Worm (Caenorhabditis elegans) whole organism, young adult: Measurements from ENCODE around the gene ZK218.5.

Experiments used
- B0261.1 ChIP-seq: sonication (generic microtip); optimal IDR thresholded peaks from 2 replicates; lab custom pipeline; 2016; ENCODE audit warnings: mild to moderate bottlenecking, missing genetic modification characterization, moderate library complexity, missing compliant biosample characterization
- C17E4.6 ChIP-seq: fragments of 200-800 bp; sonication (Bioruptor generic); IDR thresholded peaks from 2 replicates; pipeline ENCODE4 v1.3.6; 2022; ENCODE audit warnings: missing genetic modification reagents, missing genetic modification characterization, missing compliant biosample characterization
- D2030.7 ChIP-seq: fragments of 200-800 bp; sonication (Bioruptor generic); IDR thresholded peaks from 2 replicates; pipeline ENCODE4 v1.3.6; 2022; ENCODE audit warnings: missing genetic modification reagents, missing genetic modification characterization, missing compliant biosample characterization
- F33H1.4 ChIP-seq: fragments of 200-800 bp; sonication (Bioruptor generic); IDR thresholded peaks from 2 replicates; pipeline ENCODE4 v1.3.6; 2022; ENCODE audit warnings: missing genetic modification reagents, missing genetic modification characterization, missing compliant biosample characterization
- F49E8.2 ChIP-seq: sonication (generic microtip); optimal IDR thresholded peaks from 3 replicates; lab custom pipeline; 2017; ENCODE audit warnings: missing genetic modification characterization, mild to moderate bottlenecking, missing compliant biosample characterization, antibody characterized with exemption, moderate library complexity; ENCODE audit not compliant: insufficient read depth
- F55B11.4 ChIP-seq: sonication (generic microtip); optimal IDR thresholded peaks from 2 replicates; lab custom pipeline; 2016; ENCODE audit warnings: missing compliant biosample characterization, missing genetic modification characterization, borderline replicate concordance; ENCODE audit not compliant: insufficient read depth
- Y53G8AR.9 ChIP-seq: fragments of 200-800 bp; sonication (Bioruptor generic); conservative IDR thresholded peaks from 2 replicates; pipeline ENCODE4 v1.3.6; 2022; ENCODE audit warnings: missing genetic modification reagents, missing genetic modification characterization, missing compliant biosample characterization
- Y56A3A.18 ChIP-seq: fragments of 200-800 bp; sonication (Bioruptor generic); IDR thresholded peaks from 2 replicates; pipeline ENCODE4 v1.3.6; 2022; ENCODE audit warnings: missing genetic modification reagents, missing genetic modification characterization, missing compliant biosample characterization
- Y95B8A.8 ChIP-seq: fragments of 200-800 bp; sonication (Bioruptor generic); IDR thresholded peaks from 2 replicates; pipeline ENCODE4 v1.3.6; 2022; ENCODE audit warnings: missing genetic modification reagents, missing genetic modification characterization, missing compliant biosample characterization
- athp-1 ChIP-seq: sonication (generic microtip); optimal IDR thresholded peaks from 2 replicates; lab custom pipeline; 2017; ENCODE audit warnings: mild to moderate bottlenecking, missing genetic modification characterization, missing compliant biosample characterization
- attf-5 ChIP-seq: fragments of 200-800 bp; sonication (Bioruptor generic); optimal IDR thresholded peaks from 2 replicates; lab custom pipeline; 2018; ENCODE audit warnings: mild to moderate bottlenecking, missing genetic modification characterization, missing compliant biosample characterization
- cebp-1 ChIP-seq, 2 experiments: fragments of 200-800 bp in 1 of 2; sonication (Bioruptor generic) in 1 of 2; sonication (generic microtip) in 1 of 2; IDR thresholded peaks in 1 of 2; optimal IDR thresholded peaks in 1 of 2; 2 replicates each; pipeline versions ENCODE4 v1.3.6 to Lab custom; 2017 to 2022; ENCODE audit warnings: missing compliant biosample characterization in 2 of 2, missing genetic modification characterization in 2 of 2, mild to moderate bottlenecking in 1 of 2, missing genetic modification reagents in 1 of 2, moderate library complexity in 1 of 2
- ceh-27 ChIP-seq: fragments of 200-800 bp; sonication (Bioruptor generic); optimal IDR thresholded peaks from 2 replicates; lab custom pipeline; 2018; ENCODE audit warnings: mild to moderate bottlenecking, missing genetic modification characterization, moderate library complexity, missing compliant biosample characterization
- ceh-40 ChIP-seq: fragments of 200-800 bp; sonication (Bioruptor generic); IDR thresholded peaks from 2 replicates; pipeline ENCODE4 v1.3.6; 2022; ENCODE audit warnings: missing genetic modification characterization, missing compliant biosample characterization
- ceh-91 ChIP-seq: fragments of 200-800 bp; sonication (Bioruptor generic); IDR thresholded peaks from 2 replicates; pipeline ENCODE4 v1.3.6; 2022; ENCODE audit warnings: missing genetic modification reagents, missing genetic modification characterization, missing compliant biosample characterization
- dox-1 ChIP-seq: fragments of 200-800 bp; sonication (Bioruptor generic); IDR thresholded peaks from 2 replicates; pipeline ENCODE4 v1.3.6; 2022; ENCODE audit warnings: missing genetic modification reagents, missing genetic modification characterization, missing compliant biosample characterization
- dpl-1 ChIP-seq: fragments of 150-350 bp; optimal IDR thresholded peaks from 2 replicates; lab custom pipeline; 2014; ENCODE audit warnings: missing biosample characterization, missing genetic modification reagents, missing genetic modification characterization
- efl-1 ChIP-seq: fragments of 150-350 bp; optimal IDR thresholded peaks from 2 replicates; lab custom pipeline; 2014; ENCODE audit warnings: missing biosample characterization, missing genetic modification reagents, missing genetic modification characterization
- ets-4 ChIP-seq: fragments of 200-800 bp; sonication (Bioruptor generic); optimal IDR thresholded peaks from 2 replicates; lab custom pipeline; 2018; ENCODE audit warnings: mild to moderate bottlenecking, missing genetic modification characterization, missing compliant biosample characterization
- hlh-26 ChIP-seq: fragments of 200-800 bp; sonication (Bioruptor generic); conservative IDR thresholded peaks from 2 replicates; pipeline ENCODE4 v1.3.6; 2022; ENCODE audit warnings: missing genetic modification reagents, missing genetic modification characterization, missing compliant biosample characterization
- hmg-1.2 ChIP-seq: fragments of 200-800 bp; sonication (Bioruptor generic); IDR thresholded peaks from 2 replicates; pipeline ENCODE4 v1.3.6; 2022; ENCODE audit warnings: missing genetic modification reagents, missing genetic modification characterization, missing compliant biosample characterization
- hrde-1 ChIP-seq: sonication (generic microtip); optimal IDR thresholded peaks from 2 replicates; lab custom pipeline; 2016; ENCODE audit warnings: missing genetic modification characterization, mild to moderate bottlenecking, missing compliant biosample characterization, moderate library complexity, missing genotype, missing genetic modification reagents, borderline replicate concordance
- hsf-1 ChIP-seq: fragments of 200-800 bp; sonication (Bioruptor generic); IDR thresholded peaks from 2 replicates; pipeline ENCODE4 v1.3.6; 2022; ENCODE audit warnings: missing genetic modification reagents, missing genetic modification characterization, missing compliant biosample characterization
- lin-26 ChIP-seq: fragments of 200-800 bp; sonication (Bioruptor generic); IDR thresholded peaks from 2 replicates; pipeline ENCODE4 v1.3.6; 2022; ENCODE audit warnings: missing genetic modification reagents, missing genetic modification characterization, missing compliant biosample characterization
- lin-35 ChIP-seq, 3 experiments: fragments of 150-350 bp in 2 of 3; sonication (generic microtip) in 1 of 3; optimal IDR thresholded peaks; 2 replicates each; lab custom pipeline; 2014 to 2018; ENCODE audit warnings: missing biosample characterization in 3 of 3, missing genetic modification characterization in 3 of 3, missing genetic modification reagents in 3 of 3
- lin-40 ChIP-seq: sonication (generic microtip); optimal IDR thresholded peaks from 2 replicates; lab custom pipeline; 2016; ENCODE audit warnings: missing genetic modification characterization, mild to moderate bottlenecking, missing compliant biosample characterization, missing genotype, missing genetic modification reagents
- lin-54 ChIP-seq: fragments of 200-800 bp; sonication (Bioruptor generic); optimal IDR thresholded peaks from 2 replicates; lab custom pipeline; 2018; ENCODE audit warnings: mild to moderate bottlenecking, missing genetic modification characterization, missing compliant biosample characterization
- lir-1 ChIP-seq: fragments of 200-800 bp; sonication (Bioruptor generic); conservative IDR thresholded peaks from 2 replicates; pipeline ENCODE4 v1.3.6; 2022; ENCODE audit warnings: missing genetic modification reagents, missing genetic modification characterization, missing compliant biosample characterization
- lsy-27 ChIP-seq: sonication (generic microtip); optimal IDR thresholded peaks from 2 replicates; lab custom pipeline; 2017; ENCODE audit warnings: missing genetic modification characterization, mild to moderate bottlenecking, missing compliant biosample characterization, antibody characterized with exemption, missing genotype, borderline replicate concordance; ENCODE audit not compliant: insufficient read depth
- madf-10 ChIP-seq: sonication (generic microtip); optimal IDR thresholded peaks from 2 replicates; lab custom pipeline; 2016; ENCODE audit warnings: mild to moderate bottlenecking, missing genetic modification characterization, missing compliant biosample characterization
- mel-28 ChIP-seq: sonication (generic microtip); optimal IDR thresholded peaks from 2 replicates; lab custom pipeline; 2016; ENCODE audit warnings: borderline replicate concordance, mild to moderate bottlenecking, missing genetic modification characterization, missing compliant biosample characterization
- mxl-1 ChIP-seq: sonication (generic microtip); optimal IDR thresholded peaks from 2 replicates; lab custom pipeline; 2016; ENCODE audit warnings: missing genetic modification characterization, missing compliant biosample characterization
- nfya-2 ChIP-seq: fragments of 200-800 bp; sonication (Bioruptor generic); IDR thresholded peaks from 2 replicates; pipeline ENCODE4 v1.3.6; 2022; ENCODE audit warnings: missing genetic modification reagents, missing genetic modification characterization, missing compliant biosample characterization
- nhr-120 ChIP-seq: fragments of 200-800 bp; sonication (Bioruptor generic); IDR thresholded peaks from 2 replicates; pipeline ENCODE4 v1.3.6; 2022; ENCODE audit warnings: missing genetic modification characterization, missing compliant biosample characterization
- nhr-27 ChIP-seq: fragments of 200-800 bp; sonication (Bioruptor generic); optimal IDR thresholded peaks from 2 replicates; lab custom pipeline; 2018; ENCODE audit warnings: mild to moderate bottlenecking, missing genetic modification characterization, moderate library complexity, missing compliant biosample characterization
- repo-1 ChIP-seq: sonication (generic microtip); optimal IDR thresholded peaks from 2 replicates; lab custom pipeline; 2017; ENCODE audit warnings: mild to moderate bottlenecking, missing genetic modification characterization, missing compliant biosample characterization
- rpc-1 ChIP-seq, 2 experiments: fragments of 150-350 bp in 1 of 2; sonication (generic microtip) in 1 of 2; optimal IDR thresholded peaks; 2 replicates each; lab custom pipeline; 2014 to 2018; ENCODE audit warnings: missing biosample characterization in 1 of 2, missing genetic modification characterization in 1 of 2, missing genetic modification reagents in 1 of 2, missing genotype in 1 of 2
- tbp1 ChIP-seq: fragments of 200-800 bp; sonication (Bioruptor generic); optimal IDR thresholded peaks from 2 replicates; lab custom pipeline; 2018; ENCODE audit warnings: mild to moderate bottlenecking, missing genetic modification characterization, missing compliant biosample characterization
- xnd-1 ChIP-seq: sonication (generic microtip); optimal IDR thresholded peaks from 2 replicates; lab custom pipeline; 2016; ENCODE audit warnings: missing genotype, missing genetic modification reagents, missing genetic modification characterization, missing compliant biosample characterization
- ztf-25 ChIP-seq: fragments of 200-800 bp; sonication (Bioruptor generic); IDR thresholded peaks from 2 replicates; pipeline ENCODE4 v1.3.6; 2022; ENCODE audit warnings: missing genetic modification reagents, missing genetic modification characterization, missing compliant biosample characterization
- ztf-26 ChIP-seq: sonication (generic microtip); optimal IDR thresholded peaks from 2 replicates; lab custom pipeline; 2017; ENCODE audit warnings: missing genetic modification characterization, missing compliant biosample characterization
- ztf-28 ChIP-seq: fragments of 200-800 bp; sonication (Bioruptor generic); IDR thresholded peaks from 2 replicates; pipeline ENCODE4 v1.3.6; 2022; ENCODE audit warnings: missing genetic modification reagents, missing genetic modification characterization, missing compliant biosample characterization
- ztf-3 ChIP-seq: fragments of 200-800 bp; sonication (Bioruptor generic); optimal IDR thresholded peaks from 2 replicates; lab custom pipeline; 2018; ENCODE audit warnings: mild to moderate bottlenecking, missing genetic modification characterization, missing compliant biosample characterization

Gene ZK218.5

DNA sequence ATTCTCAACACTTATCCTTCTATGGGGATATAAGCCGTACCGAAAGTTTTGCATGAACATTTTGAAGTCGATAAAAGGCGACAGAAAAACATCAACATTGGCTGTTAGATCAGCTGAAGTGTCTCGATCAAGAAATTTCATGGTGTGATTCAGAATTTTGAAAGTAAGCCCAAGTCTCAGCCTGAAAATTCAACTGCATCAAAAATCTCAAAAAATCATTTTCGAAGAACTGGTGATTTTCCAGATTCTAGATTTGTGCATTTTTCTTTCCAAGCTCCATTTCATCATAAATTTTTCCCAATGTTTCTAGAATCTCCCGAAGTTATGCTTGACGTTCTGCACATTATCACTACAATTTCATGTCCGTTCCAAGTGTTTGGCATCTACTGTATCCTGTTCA lies 36.3 kb upstream of the ZK218.5 start, which contains the start of gene srh-255:
Gene srh-255, plus strand, starts transcription at position 301 of the 400 bp plus-strand sequence.
- no peak for TF ChIP-seq cebp-1 (GFP tag; IDR thresholded peaks at IDR 0.05; lab: Robert Waterston, UW)
- no peak for TF ChIP-seq cebp-1 (tag; optimal IDR thresholded peaks at IDR 0.05; lab: Kevin White, UChicago)
- no peak for TF ChIP-seq F49E8.2
- TF ChIP-seq lin-40 (tag; lab: Kevin White, UChicago) = no peak
- TF ChIP-seq Y56A3A.18 (GFP tag; lab: Robert Waterston, UW) = no peak
- no peak for TF ChIP-seq athp-1 (tag; lab: Kevin White, UChicago)
- TF ChIP-seq ztf-28 (GFP tag; lab: Robert Waterston, UW) = no peak
- TF ChIP-seq madf-10 (tag; lab: Kevin White, UChicago) = no peak
- TF ChIP-seq attf-5 = no peak
- TF ChIP-seq C17E4.6 (GFP tag; lab: Robert Waterston, UW) = no peak
- TF ChIP-seq F55B11.4 (tag; lab: Kevin White, UChicago) = no peak
- TF ChIP-seq lsy-27 (tag; lab: Kevin White, UChicago) = no peak
- TF ChIP-seq mel-28 (tag; lab: Kevin White, UChicago) = no peak
- TF ChIP-seq lin-54 (GFP tag; lab: Kevin White, UChicago) = no peak
- no peak for TF ChIP-seq D2030.7 (GFP tag; lab: Robert Waterston, UW)

DNA sequence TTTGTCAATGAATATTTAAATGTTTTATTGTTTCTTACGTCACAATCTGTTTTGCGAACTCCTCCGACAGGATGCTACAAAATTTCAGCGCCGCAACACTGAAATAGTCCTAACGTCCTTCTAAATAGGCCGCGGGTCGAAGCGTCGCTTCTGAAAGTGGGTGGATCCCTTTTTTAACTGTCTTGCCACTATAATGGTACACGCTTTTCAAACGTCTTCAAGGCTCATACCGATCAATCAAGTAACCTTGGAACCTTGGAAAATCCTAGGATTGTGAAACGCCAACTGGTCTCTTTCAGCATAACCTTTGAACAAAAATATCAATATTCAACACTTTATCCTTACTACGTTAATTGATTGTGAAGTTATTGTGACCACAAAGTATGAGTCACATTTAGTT lies 34.3 kb upstream of the ZK218.5 start:
- TF ChIP-seq Y53G8AR.9 (GFP tag; lab: Robert Waterston, UW) (no peak), nhr-120 (no peak), ceh-27 (GFP tag; lab: Kevin White, UChicago) (no peak), lir-1 (no peak), lin-35 (GFP tag; optimal IDR thresholded peaks at IDR 0.05; lab: Kevin White, UChicago) (no peak)
- TF ChIP-seq, all 124 proteins: peak for 0

ce11 chrV:17068839-17069238 lies 32.1 kb upstream of the ZK218.5 start, which contains the start of gene T05E12.8:
T05E12.8 (plus strand) TSS chrV:17069139.
- TF ChIP-seq repo-1 (tag; lab: Kevin White, UChicago) (no peak), efl-1 (GFP tag; lab: Kevin White, UChicago) (no peak), attf-5 (no peak), Y95B8A.8 (GFP tag; lab: Robert Waterston, UW) (no peak), lin-35 (GFP tag; optimal IDR thresholded peaks at IDR 0.05; lab: Kevin White, UChicago) (no peak), hmg-1.2 (GFP tag; lab: Robert Waterston, UW) (no peak), nfya-2 (GFP tag; lab: Robert Waterston, UW) (no peak), ets-4 (GFP tag; lab: Kevin White, UChicago) (no peak), mel-28 (tag; lab: Kevin White, UChicago) (no peak), ztf-25 (no peak), mxl-1 (tag; lab: Kevin White, UChicago) (no peak), lin-26 (GFP tag; lab: Robert Waterston, UW) (no peak), ceh-40 (no peak), dpl-1 (GFP tag; lab: Kevin White, UChicago) (no peak), hrde-1 (tag; lab: Kevin White, UChicago) (no peak), nhr-27 (no peak), B0261.1 (tag; lab: Kevin White, UChicago) (no peak)

DNA sequence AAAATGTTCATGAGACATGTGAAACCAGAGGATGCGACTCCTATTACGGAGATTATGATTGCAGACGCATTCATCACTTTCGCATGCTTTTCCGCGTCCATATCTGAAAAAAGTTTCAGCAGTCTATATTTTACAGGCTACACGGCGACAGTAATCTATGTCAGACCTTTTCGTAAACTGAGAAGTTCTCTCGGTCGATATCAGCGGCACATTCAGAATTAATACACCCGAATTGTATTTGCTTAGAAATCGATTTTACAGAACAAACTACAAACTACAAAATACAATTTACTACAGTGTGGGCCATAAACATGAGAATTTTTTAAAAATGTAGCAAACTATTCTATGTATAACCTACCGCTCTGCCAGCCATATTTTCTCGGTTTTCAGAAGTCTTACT lies 29.4 kb upstream of the ZK218.5 start, which contains the start of gene srbc-14:
Gene srbc-14, minus strand, starts transcription at position 101 of the 400 bp plus-strand sequence.
- TF ChIP-seq madf-10 (tag; lab: Kevin White, UChicago) = no peak
- TF ChIP-seq lin-35 (GFP tag; optimal IDR thresholded peaks at IDR 0.05; lab: Kevin White, UChicago) = no peak
- TF ChIP-seq hsf-1 = no peak
- TF ChIP-seq dox-1 (GFP tag; lab: Robert Waterston, UW) = no peak
- TF ChIP-seq ets-4 (GFP tag; lab: Kevin White, UChicago) = no peak
- TF ChIP-seq F33H1.4 (GFP tag; lab: Robert Waterston, UW) = no peak
- no peak for TF ChIP-seq xnd-1 (tag; lab: Kevin White, UChicago)
- TF ChIP-seq ztf-26 (tag; lab: Kevin White, UChicago) = no peak
- TF ChIP-seq hlh-26 (GFP tag; lab: Robert Waterston, UW) = no peak
- no peak for TF ChIP-seq rpc-1 (optimal IDR thresholded peaks at IDR 0.05; lab: Kevin White, UChicago)
- no peak for TF ChIP-seq rpc-1 (tag; optimal IDR thresholded peaks at IDR 0.05; lab: Kevin White, UChicago)
- no peak for TF ChIP-seq ceh-91
- TF ChIP-seq cebp-1 (GFP tag; IDR thresholded peaks at IDR 0.05; lab: Robert Waterston, UW) = no peak
- no peak for TF ChIP-seq cebp-1 (tag; optimal IDR thresholded peaks at IDR 0.05; lab: Kevin White, UChicago)
- no peak for TF ChIP-seq tbp1 (GFP tag; lab: Kevin White, UChicago)
- TF ChIP-seq ztf-3 (GFP tag; lab: Kevin White, UChicago) = no peak
- no peak for TF ChIP-seq lin-26 (GFP tag; lab: Robert Waterston, UW)
